Worm (Caenorhabditis elegans) whole organism, L1 larva: ENCODE measurements around the gene msp-31.
"Not testable (repeated sequence)": the region's sequence is repeated elsewhere in the genome, so short reads cannot be mapped to it uniquely, and the experiment has no call there.

Experiments
- C04F5.9 ChIP-seq: sonication (generic microtip); optimal IDR thresholded peaks from 2 replicates; lab custom pipeline; 2016; ENCODE audit warnings: missing genetic modification characterization, missing compliant biosample characterization
- C34B4.2 ChIP-seq: sonication (generic microtip); optimal IDR thresholded peaks from 2 replicates; lab custom pipeline; 2017; ENCODE audit warnings: mild to moderate bottlenecking, missing genetic modification characterization, missing compliant biosample characterization
- Y116A8C.19 ChIP-seq: sonication (generic microtip); optimal IDR thresholded peaks from 2 replicates; lab custom pipeline; 2016; ENCODE audit warnings: missing compliant biosample characterization, missing genetic modification characterization, borderline replicate concordance
- aha-1 ChIP-seq: fragments of 150-350 bp; optimal IDR thresholded peaks from 2 replicates; lab custom pipeline; 2014; ENCODE audit warnings: missing biosample characterization, missing genetic modification characterization
- aly-2 ChIP-seq: fragments of 150-350 bp; optimal IDR thresholded peaks from 2 replicates; lab custom pipeline; 2014; ENCODE audit warnings: missing biosample characterization, missing genetic modification characterization
- blmp-1 ChIP-seq: fragments of 150-350 bp; optimal IDR thresholded peaks from 2 replicates; lab custom pipeline; 2014; ENCODE audit warnings: missing biosample characterization, missing genetic modification characterization
- ceh-82 ChIP-seq, 3 experiments: fragments of 150-350 bp in 1 of 3; sonication (generic microtip) in 2 of 3; optimal IDR thresholded peaks; 2 replicates each; lab custom pipeline; 2014 to 2017; ENCODE audit warnings: missing biosample characterization in 3 of 3, missing genetic modification characterization in 3 of 3
- ceh-90 ChIP-seq: sonication (generic microtip); optimal IDR thresholded peaks from 2 replicates; lab custom pipeline; 2016; ENCODE audit warnings: missing genetic modification characterization, missing compliant biosample characterization
- dpl-1 ChIP-seq, 3 experiments: fragments of 150-350 bp in 2 of 3; sonication (generic microtip) in 1 of 3; optimal IDR thresholded peaks; 2 replicates each; lab custom pipeline; 2014 to 2017; ENCODE audit warnings: missing biosample characterization in 3 of 3, missing genetic modification characterization in 3 of 3, missing genetic modification reagents in 3 of 3
- dsc-1 ChIP-seq: sonication (generic microtip); optimal IDR thresholded peaks from 2 replicates; lab custom pipeline; 2016; ENCODE audit warnings: mild to moderate bottlenecking, missing genetic modification characterization, missing compliant biosample characterization
- efl-1 ChIP-seq, 4 experiments: fragments of 150-350 bp; optimal IDR thresholded peaks in 3 of 4; peaks in 1 of 4; 1 replicate in 1 of 4; 2 replicates in 3 of 4; lab custom pipeline; 2014; ENCODE audit warnings: missing biosample characterization in 2 of 4, missing genetic modification characterization in 2 of 4, missing genetic modification reagents in 2 of 4
- efl-3 ChIP-seq: fragments of 200-800 bp; sonication (Bioruptor generic); optimal IDR thresholded peaks from 2 replicates; lab custom pipeline; 2018; ENCODE audit warnings: mild to moderate bottlenecking, missing genetic modification characterization, missing compliant biosample characterization
- elt-2 ChIP-seq: sonication (generic microtip); optimal IDR thresholded peaks from 2 replicates; lab custom pipeline; 2016; ENCODE audit warnings: missing genetic modification characterization, mild to moderate bottlenecking, inconsistent platforms, missing compliant biosample characterization, missing genetic modification reagents
- elt-3 ChIP-seq, 6 experiments: fragments of 150-350 bp in 1 of 6; sonication (generic microtip); optimal IDR thresholded peaks; 2 replicates each; lab custom pipeline; 2017 to 2018; ENCODE audit warnings: missing biosample characterization in 6 of 6, missing genetic modification characterization in 6 of 6, inconsistent platforms in 1 of 6
- fkh-10 ChIP-seq: sonication (generic microtip); optimal IDR thresholded peaks from 2 replicates; lab custom pipeline; 2017; ENCODE audit warnings: missing biosample characterization, missing genetic modification reagents, missing genetic modification characterization
- fos-1 ChIP-seq: fragments of 150-350 bp; optimal IDR thresholded peaks from 2 replicates; lab custom pipeline; 2014; ENCODE audit warnings: missing biosample characterization, missing genetic modification characterization
- grh-1 ChIP-seq: fragments of 200-800 bp; sonication (Bioruptor generic); IDR thresholded peaks from 2 replicates; pipeline ENCODE4 v1.3.6; 2022; ENCODE audit warnings: missing genetic modification reagents, missing genetic modification characterization, missing compliant biosample characterization
- hlh-17 ChIP-seq: fragments of 200-800 bp; sonication (Bioruptor generic); optimal IDR thresholded peaks from 2 replicates; lab custom pipeline; 2018; ENCODE audit warnings: missing genetic modification characterization, mild to moderate bottlenecking, missing compliant biosample characterization, moderate library complexity, borderline replicate concordance
- hpl-2 ChIP-seq: fragments of 150-350 bp; optimal IDR thresholded peaks from 2 replicates; lab custom pipeline; 2014; ENCODE audit warnings: missing biosample characterization, missing genetic modification reagents, missing genetic modification characterization
- jun-1 ChIP-seq: fragments of 150-350 bp; optimal IDR thresholded peaks from 2 replicates; lab custom pipeline; 2014; ENCODE audit warnings: missing biosample characterization, missing genetic modification reagents, missing genetic modification characterization
- lin-15B ChIP-seq: fragments of 150-350 bp; sonication (generic microtip); optimal IDR thresholded peaks from 3 replicates; lab custom pipeline; 2014; ENCODE audit warnings: missing biosample characterization, missing genetic modification characterization
- lin-35 ChIP-seq, 2 experiments: fragments of 150-350 bp; optimal IDR thresholded peaks; 2 replicates each; lab custom pipeline; 2014; ENCODE audit warnings: missing biosample characterization in 2 of 2, missing genetic modification characterization in 2 of 2, missing genetic modification reagents in 2 of 2
- lsy-2 ChIP-seq, 2 experiments: fragments of 150-350 bp; optimal IDR thresholded peaks; 2 replicates each; lab custom pipeline; 2014; ENCODE audit warnings: missing biosample characterization in 2 of 2, missing genetic modification characterization in 2 of 2
- mdl-1 ChIP-seq, 2 experiments: fragments of 150-350 bp; optimal IDR thresholded peaks; 2 replicates each; lab custom pipeline; 2014 to 2017; ENCODE audit warnings: missing biosample characterization in 2 of 2, missing genetic modification characterization in 2 of 2, inconsistent platforms in 1 of 2
- nhr-12 ChIP-seq: sonication (generic microtip); optimal IDR thresholded peaks from 2 replicates; lab custom pipeline; 2017; ENCODE audit warnings: missing biosample characterization, missing genetic modification characterization
- nhr-19 ChIP-seq: fragments of 200-800 bp; sonication (Bioruptor generic); conservative IDR thresholded peaks from 2 replicates; pipeline ENCODE4 v1.3.6; 2022; ENCODE audit warnings: missing genetic modification characterization, missing compliant biosample characterization
- nhr-20 ChIP-seq: sonication (generic microtip); optimal IDR thresholded peaks from 2 replicates; lab custom pipeline; 2016; ENCODE audit warnings: mild to moderate bottlenecking, missing genetic modification characterization, missing compliant biosample characterization
- nhr-71 ChIP-seq: sonication (generic microtip); optimal IDR thresholded peaks from 2 replicates; lab custom pipeline; 2016; ENCODE audit warnings: mild to moderate bottlenecking, missing genetic modification characterization, moderate library complexity, missing compliant biosample characterization
- nhr-76 ChIP-seq: sonication (generic microtip); optimal IDR thresholded peaks from 2 replicates; lab custom pipeline; 2017; ENCODE audit warnings: missing biosample characterization, missing genetic modification characterization
- nhr-84 ChIP-seq: sonication (generic microtip); optimal IDR thresholded peaks from 2 replicates; lab custom pipeline; 2017; ENCODE audit warnings: missing biosample characterization, missing genetic modification characterization
- nhr-85 ChIP-seq: sonication (generic microtip); peaks from one replicate; lab custom pipeline; 2016; ENCODE audit warnings: missing genetic modification characterization, inconsistent platforms, missing compliant biosample characterization
- nhr-90 ChIP-seq: sonication (generic microtip); optimal IDR thresholded peaks from 2 replicates; lab custom pipeline; 2016; ENCODE audit warnings: mild to moderate bottlenecking, missing genetic modification characterization, missing compliant biosample characterization; ENCODE audit not compliant: poor library complexity
- pax-3 ChIP-seq: fragments of 200-800 bp; sonication (Bioruptor generic); optimal IDR thresholded peaks from 2 replicates; lab custom pipeline; 2018; ENCODE audit warnings: mild to moderate bottlenecking, missing genetic modification characterization, moderate library complexity, missing compliant biosample characterization
- pqm-1 ChIP-seq: sonication (generic microtip); optimal IDR thresholded peaks from 3 replicates; lab custom pipeline; 2017; ENCODE audit warnings: missing biosample characterization, missing genetic modification characterization
- skn-1 ChIP-seq: fragments of 150-350 bp; optimal IDR thresholded peaks from 2 replicates; lab custom pipeline; 2014; ENCODE audit warnings: missing biosample characterization, missing genetic modification characterization
- snpc-4 ChIP-seq: fragments of 150-350 bp; optimal IDR thresholded peaks from 2 replicates; lab custom pipeline; 2014; ENCODE audit warnings: missing biosample characterization, missing genetic modification characterization
- sup-37 ChIP-seq: fragments of 200-800 bp; sonication (Bioruptor generic); optimal IDR thresholded peaks from 2 replicates; lab custom pipeline; 2018; ENCODE audit warnings: mild to moderate bottlenecking, missing genetic modification characterization, missing compliant biosample characterization
- swsn-7 ChIP-seq: sonication (generic microtip); optimal IDR thresholded peaks from 2 replicates; lab custom pipeline; 2016; ENCODE audit warnings: missing genetic modification characterization, missing compliant biosample characterization
- unc-130 ChIP-seq: fragments of 150-350 bp; optimal IDR thresholded peaks from 2 replicates; lab custom pipeline; 2017; ENCODE audit warnings: missing biosample characterization, missing genetic modification characterization, inconsistent platforms
- zip-4 ChIP-seq: fragments of 200-800 bp; sonication (Bioruptor generic); optimal IDR thresholded peaks from 2 replicates; lab custom pipeline; 2018; ENCODE audit warnings: mild to moderate bottlenecking, missing genetic modification characterization, moderate library complexity, missing compliant biosample characterization

The msp-31 gene

DNA sequence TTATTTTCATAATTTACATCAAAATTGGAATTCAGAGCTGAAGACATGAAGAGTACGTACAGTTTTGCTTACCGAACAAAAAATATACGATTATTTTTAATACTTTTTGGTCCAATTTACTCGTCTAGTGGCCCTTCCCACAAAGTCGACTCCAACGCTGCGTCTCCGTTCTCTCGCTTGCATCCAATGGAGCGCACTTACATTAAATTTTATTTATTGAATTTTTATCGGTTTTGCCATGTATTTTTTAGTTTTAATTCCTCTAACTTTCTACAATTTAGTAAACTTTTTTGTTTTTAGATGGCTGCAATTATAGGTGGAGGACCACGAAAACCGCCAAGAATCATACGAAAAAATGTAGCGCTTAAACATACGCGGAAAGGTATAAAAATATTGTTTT is 19.2 kb upstream of the msp-31 start, which contains the start of gene ZK546.5:
ZK546.5 (plus strand) TSS at position 301 of the 400 bp plus-strand sequence.
- TF ChIP-seq nhr-12 (tag; lab: Kevin White, UChicago) (no peak), lsy-2 (tag; optimal IDR thresholded peaks at IDR 0.05; lab: Kevin White, UChicago) (peak in 1 of 2 experiments; percentile 36), pqm-1 (tag; lab: Kevin White, UChicago) (no peak), aha-1 (tag; lab: Kevin White, UChicago) (no peak), swsn-7 (tag; lab: Kevin White, UChicago) (no peak), dpl-1 (GFP tag; optimal IDR thresholded peaks at IDR 0.05; lab: Kevin White, UChicago) (peak in 1 of 3 experiments; percentile 16), grh-1 (GFP tag; lab: Robert Waterston, UW) (no peak), lin-35 (GFP tag; optimal IDR thresholded peaks at IDR 0.05; lab: Kevin White, UChicago) (peak in 1 of 2 experiments; percentile 29), efl-1 (optimal IDR thresholded peaks at IDR 0.05; lab: Kevin White, UChicago) (peak; percentile 10 to 33), efl-1 (GFP tag; optimal IDR thresholded peaks at IDR 0.05 in 1 of 2; lab: Kevin White, UChicago) (peak in 1 of 2 experiments; percentile 23), mdl-1 (tag; optimal IDR thresholded peaks at IDR 0.05; lab: Kevin White, UChicago) (no peak), fkh-10 (GFP tag; lab: Kevin White, UChicago) (no peak), C34B4.2 (tag; lab: Kevin White, UChicago) (no peak)

DNA sequence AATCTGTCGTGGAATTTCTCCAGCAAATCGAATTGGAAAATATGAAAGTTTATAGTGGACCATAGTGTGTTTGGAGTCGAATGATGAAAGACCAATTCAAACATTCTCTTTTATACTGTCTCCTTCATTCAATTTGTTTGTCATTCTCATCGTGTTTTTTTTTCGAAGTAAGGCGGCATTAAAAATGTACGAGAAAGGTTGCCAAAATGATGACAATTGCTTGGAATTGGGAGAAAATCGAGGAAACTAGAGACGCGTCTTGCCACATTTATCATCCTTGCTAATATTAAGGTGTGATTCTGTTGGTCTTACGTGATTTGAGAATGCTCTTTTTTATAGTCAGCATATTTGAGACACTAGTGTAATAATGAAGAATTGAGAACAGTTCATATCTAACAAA is 18.6 kb upstream of the msp-31 start, which contains the start of gene gst-30:
gst-30 (minus strand) TSS at position 101 of the 400 bp plus-strand sequence.
- no peak for TF ChIP-seq blmp-1
- peak; percentile 35 for TF ChIP-seq skn-1
- TF ChIP-seq, all 84 proteins: peak for 1

ce11 chrII:4932727-4933126 is 16.4 kb upstream of the msp-31 start, which contains the start of gene msp-152:
TSS of gene msp-152 (plus strand) at chrII:4933027.
- TF ChIP-seq zip-4; hlh-17; unc-130 (tag; lab: Kevin White, UChicago): not testable (repeated sequence)

DNA sequence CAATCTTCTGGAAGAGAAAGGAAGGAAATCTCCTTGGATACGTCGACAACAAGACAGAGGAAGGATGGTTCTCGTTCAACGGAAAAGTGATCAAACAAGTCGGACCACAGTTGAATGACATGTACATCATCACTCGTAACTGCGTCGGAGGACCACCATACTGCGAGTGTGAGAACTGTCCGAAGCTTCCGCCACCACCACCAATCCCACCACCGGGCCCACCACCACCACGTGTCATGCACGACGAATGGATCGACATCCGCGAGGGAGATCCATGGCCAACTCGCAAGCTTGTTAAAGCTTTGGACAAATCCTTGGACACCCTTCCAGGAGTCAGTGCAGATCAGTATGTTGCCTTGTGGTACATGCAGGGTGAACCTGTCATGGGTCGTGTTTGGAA is 14.9 kb upstream of the msp-31 start:
- TF ChIP-seq fos-1 (tag; lab: Kevin White, UChicago): no peak
- TF ChIP-seq dsc-1 (tag; lab: Kevin White, UChicago): no peak
- TF ChIP-seq ceh-82 (tag; optimal IDR thresholded peaks at IDR 0.05; lab: Kevin White, UChicago): no peak
- no peak for TF ChIP-seq hpl-2 (GFP tag; lab: Kevin White, UChicago)
- TF ChIP-seq efl-3 (GFP tag; lab: Kevin White, UChicago): no peak
- TF ChIP-seq nhr-19 (GFP tag; lab: Robert Waterston, UW): no peak
- no peak for TF ChIP-seq hlh-17
- TF ChIP-seq aly-2 (tag; lab: Kevin White, UChicago): no peak
- TF ChIP-seq snpc-4 (tag; lab: Kevin White, UChicago): no peak
- TF ChIP-seq sup-37 (GFP tag; lab: Kevin White, UChicago): no peak
- no peak for TF ChIP-seq nhr-12 (tag; lab: Kevin White, UChicago)
- TF ChIP-seq blmp-1: no peak
- no peak for TF ChIP-seq lin-15B
- TF ChIP-seq lin-35 (GFP tag; optimal IDR thresholded peaks at IDR 0.05; lab: Kevin White, UChicago): no peak
- TF ChIP-seq pax-3 (tag; lab: Kevin White, UChicago): no peak
- no peak for TF ChIP-seq mdl-1 (tag; optimal IDR thresholded peaks at IDR 0.05; lab: Kevin White, UChicago)
- TF ChIP-seq elt-3 (tag; optimal IDR thresholded peaks at IDR 0.05; lab: Kevin White, UChicago): no peak

ce11 chrII:4925198-4925764 is 8.9 kb upstream of the msp-31 start, which contains the start of gene aagr-2:
TSS of gene aagr-2 (minus strand) at chrII:4925248.
- TF ChIP-seq C04F5.9 (tag; lab: Kevin White, UChicago) (no peak), nhr-71 (tag; lab: Kevin White, UChicago) (peak; percentile 36), ceh-90 (tag; lab: Kevin White, UChicago) (no peak), pqm-1 (tag; lab: Kevin White, UChicago) (peak; percentile 67), mdl-1 (tag; optimal IDR thresholded peaks at IDR 0.05; lab: Kevin White, UChicago) (peak in 1 of 2 experiments; percentile 74), nhr-84 (tag; lab: Kevin White, UChicago) (no peak), jun-1 (tag; lab: Kevin White, UChicago) (peak; percentile 19), efl-1 (optimal IDR thresholded peaks at IDR 0.05; lab: Kevin White, UChicago) (no peak), efl-1 (GFP tag; optimal IDR thresholded peaks at IDR 0.05 in 1 of 2; lab: Kevin White, UChicago) (peak in 1 of 2 experiments; percentile 85), nhr-85 (tag; lab: Kevin White, UChicago) (no peak), Y116A8C.19 (no peak), pax-3 (tag; lab: Kevin White, UChicago) (peak; percentile 13), elt-2 (tag; lab: Kevin White, UChicago) (peak; percentile 100), nhr-20 (peak; percentile 37), nhr-76 (tag; lab: Kevin White, UChicago) (no peak), lin-35 (GFP tag; optimal IDR thresholded peaks at IDR 0.05; lab: Kevin White, UChicago) (peak in 1 of 2 experiments; percentile 60), nhr-90 (peak; percentile 51)
